Fruit fly (Drosophila melanogaster): ENCODE data around the gene trp.

Gene trp

dm6 chr3R:29868676-29869349 is 51.3 kb downstream of the trp start, which contains the start of gene Zip99C (continued):
- TF ChIP-seq Chrac-16 (GFP tag; optimal IDR thresholded peaks at IDR 0.05), result peak; percentile 26
- no peak for TF ChIP-seq crol (GFP tag; IDR thresholded peaks at IDR 0.05)
- peak in 1 of 2 experiments; percentile 18 for TF ChIP-seq tll (GFP tag; optimal IDR thresholded peaks at IDR 0.05)
- no peak for TF ChIP-seq HmgD (GFP tag; optimal IDR thresholded peaks at IDR 0.05)
- TF ChIP-seq MBD-R2 (GFP tag; IDR thresholded peaks at IDR 0.05), result peak; percentile 45
- no peak for TF ChIP-seq sens-2 (GFP tag; IDR thresholded peaks at IDR 0.05)
- no peak for TF ChIP-seq Eip74EF (GFP tag; optimal IDR thresholded peaks at IDR 0.05)
- TF ChIP-seq HLH4C (GFP tag; IDR thresholded peaks at IDR 0.05; ENCODE audit: partially characterized antibody), result peak; percentile 84
- peak; percentile 46 for TF ChIP-seq Hmr (GFP tag; optimal IDR thresholded peaks at IDR 0.05)
- peak; percentile 35 for TF ChIP-seq MESR4 (GFP tag; optimal IDR thresholded peaks at IDR 0.05)
- no peak for TF ChIP-seq vfl (GFP tag; optimal IDR thresholded peaks at IDR 0.05)
- peak in 1 of 2 experiments; percentile 28 for TF ChIP-seq insv (GFP tag; optimal IDR thresholded peaks at IDR 0.05)
- TF ChIP-seq corto (GFP tag; optimal IDR thresholded peaks at IDR 0.05), result peak; percentile 25
- peak; percentile 23 for TF ChIP-seq CG1602 (GFP tag; optimal IDR thresholded peaks at IDR 0.05)
- TF ChIP-seq Six4 (GFP tag; optimal IDR thresholded peaks at IDR 0.05), result no peak
- TF ChIP-seq Neu2 (GFP tag; optimal IDR thresholded peaks at IDR 0.05; ENCODE audit: borderline replicate concordance), result no peak
- TF ChIP-seq bsh (GFP tag; optimal IDR thresholded peaks at IDR 0.05), result no peak
- TF ChIP-seq CG17328 (GFP tag; IDR thresholded peaks at IDR 0.05), result no peak
- TF ChIP-seq stwl (tag; optimal IDR thresholded peaks at IDR 0.05), result peak; percentile 61
- TF ChIP-seq Dip2 (GFP tag; IDR thresholded peaks at IDR 0.05), result no peak
- TF ChIP-seq stc (GFP tag; IDR thresholded peaks at IDR 0.05), result no peak
- peak; percentile 34 for TF ChIP-seq CG10543 (GFP tag; optimal IDR thresholded peaks at IDR 0.05)
- TF ChIP-seq jing (GFP tag; optimal IDR thresholded peaks at IDR 0.05), result no peak
- TF ChIP-seq Lhr (GFP tag; optimal IDR thresholded peaks at IDR 0.05), result peak; percentile 85
- TF ChIP-seq CG16779 (GFP tag; IDR thresholded peaks at IDR 0.05), result no peak
- no peak for TF ChIP-seq Atf-2 (GFP tag; optimal IDR thresholded peaks at IDR 0.05)
- peak; percentile 36 for TF ChIP-seq Ets65A (GFP tag)
- peak; percentile 17 for TF ChIP-seq CG13894 (tag; optimal IDR thresholded peaks at IDR 0.05)
- peak; percentile 55 for TF ChIP-seq ato (GFP tag; IDR thresholded peaks at IDR 0.05; ENCODE audit: partially characterized antibody)
- no peak for TF ChIP-seq toy (GFP tag; IDR thresholded peaks at IDR 0.05)
- TF ChIP-seq Lpt (GFP tag; optimal IDR thresholded peaks at IDR 0.05), result no peak
- no peak for TF ChIP-seq CG14050 (GFP tag; IDR thresholded peaks at IDR 0.05)
- TF ChIP-seq psq (GFP tag; optimal IDR thresholded peaks at IDR 0.05), result no peak
- TF ChIP-seq CG18262 (tag; optimal IDR thresholded peaks at IDR 0.05), result peak; percentile 18
- TF ChIP-seq hbn (GFP tag; IDR thresholded peaks at IDR 0.05; ENCODE audit: partially characterized antibody), result peak; percentile 91
- TF ChIP-seq Bdp1 (GFP tag; optimal IDR thresholded peaks at IDR 0.05), result no peak
- TF ChIP-seq CG10274 (GFP tag; optimal IDR thresholded peaks at IDR 0.05), result no peak
- no peak for TF ChIP-seq sima (GFP tag; optimal IDR thresholded peaks at IDR 0.05)
- peak; percentile 27 for TF ChIP-seq PHDP (tag; optimal IDR thresholded peaks at IDR 0.05)
- no peak for TF ChIP-seq sqz (GFP tag; optimal IDR thresholded peaks at IDR 0.05)
- TF ChIP-seq zen2 (GFP tag; IDR thresholded peaks at IDR 0.05; ENCODE audit: partially characterized antibody), result peak; percentile 66; the same call in 1 of the 3 replicates
- TF ChIP-seq Adf1 (GFP tag; IDR thresholded peaks at IDR 0.05), result no peak
- TF ChIP-seq E2f1 (GFP tag; IDR thresholded peaks at IDR 0.05), result no peak
- TF ChIP-seq CG18764 (GFP tag; optimal IDR thresholded peaks at IDR 0.05), result peak; percentile 6
- TF ChIP-seq CG8281 (tag; optimal IDR thresholded peaks at IDR 0.05), result no peak
- no peak for TF ChIP-seq slp2 (GFP tag; optimal IDR thresholded peaks at IDR 0.05)
- peak; percentile 39 for TF ChIP-seq tap (tag; optimal IDR thresholded peaks at IDR 0.05)
- peak; percentile 93 for TF ChIP-seq phol (tag; optimal IDR thresholded peaks at IDR 0.05)
- peak; percentile 37; the same call in 1 of the 2 replicates for TF ChIP-seq CG3847 (GFP tag; IDR thresholded peaks at IDR 0.05)
